In genomic region chr3R:6960777-6961176, dm6 we compare ENCODE assay signal across 3 fruit fly cellular contexts.
TF ChIP-seq lines count a peak whose summit lies in the region.

No protein-coding gene starts in this region.

- TF ChIP-seq CTCF in whole organism, embryonic (GFP tag; optimal IDR thresholded peaks at IDR 0.05; lab: Kevin White, UChicago) = no peak

TF ChIP-seq in whole organism, embryonic, 481 proteins besides CTCF, POLR2A, EP300 and RAD21:
- TF ChIP-seq Hr39 (optimal IDR thresholded peaks at IDR 0.05; lab: Kevin White, UChicago) (peak; percentile 66), Trl (optimal IDR thresholded peaks at IDR 0.05; lab: Kevin White, UChicago) (peak in 1 of 2 experiments; percentile 1), Trl (GFP tag; optimal IDR thresholded peaks at IDR 0.05; lab: Kevin White, UChicago) (no peak), C15 (GFP tag; IDR thresholded peaks at IDR 0.05; lab: Robert Waterston, UW) (no peak), CG3163 (GFP tag; optimal IDR thresholded peaks at IDR 0.05; lab: Kevin White, UChicago) (no peak), crol (GFP tag; IDR thresholded peaks at IDR 0.05; lab: Robert Waterston, UW) (peak; percentile 75), CkIIα-i1 (GFP tag; IDR thresholded peaks at IDR 0.05; lab: Robert Waterston, UW) (no peak), Opbp (GFP tag; IDR thresholded peaks at IDR 0.05; lab: Robert Waterston, UW; ENCODE audit: partially characterized antibody) (0 out of 3 replicates have a peak, but pooled peaks have one; percentile 6), Optix (GFP tag; IDR thresholded peaks at IDR 0.05; lab: Robert Waterston, UW) (0 out of 3 replicates have a peak, but pooled peaks have one; percentile 24), ci (GFP tag; IDR thresholded peaks at IDR 0.05; lab: Robert Waterston, UW) (no peak)

TF ChIP-seq in whole organism, prepupa, 60 proteins besides CTCF, POLR2A, EP300 and RAD21:
- no peak for TF ChIP-seq Hr39 (GFP tag; optimal IDR thresholded peaks at IDR 0.05; lab: Kevin White, UChicago)
- TF ChIP-seq CG6163 (GFP tag; IDR thresholded peaks at IDR 0.05; lab: Robert Waterston, UW) = 0 out of 3 replicates have a peak, but pooled peaks have one; percentile 14
- no peak for TF ChIP-seq acj6 (GFP tag; optimal IDR thresholded peaks at IDR 0.05; lab: Kevin White, UChicago)
- TF ChIP-seq CG8319 (GFP tag; optimal IDR thresholded peaks at IDR 0.05; lab: Kevin White, UChicago) = no peak
- TF ChIP-seq Ets21C (GFP tag; optimal IDR thresholded peaks at IDR 0.05; lab: Kevin White, UChicago) = no peak
- TF ChIP-seq Met (GFP tag; optimal IDR thresholded peaks at IDR 0.05; lab: Kevin White, UChicago) = no peak

TF ChIP-seq in whole organism, wandering third instar larva, 38 proteins besides CTCF, POLR2A, EP300 and RAD21:
- TF ChIP-seq Dfd (GFP tag; optimal IDR thresholded peaks at IDR 0.05; lab: Kevin White, UChicago) = peak; percentile 99
- TF ChIP-seq Rel (GFP tag; optimal IDR thresholded peaks at IDR 0.05; lab: Kevin White, UChicago) = no peak
- peak; percentile 75 for TF ChIP-seq Rel (tag; optimal IDR thresholded peaks at IDR 0.05; lab: Kevin White, UChicago)
- no peak for TF ChIP-seq Dif (GFP tag; optimal IDR thresholded peaks at IDR 0.05; lab: Kevin White, UChicago; ENCODE audit: partially characterized antibody)
- TF ChIP-seq Jra (GFP tag; optimal IDR thresholded peaks at IDR 0.05; lab: Kevin White, UChicago) = no peak
- no peak for TF ChIP-seq Hnf4 (GFP tag; optimal IDR thresholded peaks at IDR 0.05; lab: Kevin White, UChicago)
- no peak for TF ChIP-seq pan (optimal IDR thresholded peaks at IDR 0.05; lab: Kevin White, UChicago)
- no peak for TF ChIP-seq usp (GFP tag; optimal IDR thresholded peaks at IDR 0.05; lab: Kevin White, UChicago)
- TF ChIP-seq dsf (GFP tag; optimal IDR thresholded peaks at IDR 0.05; lab: Kevin White, UChicago; ENCODE audit: borderline replicate concordance) = no peak

Comparison
In these comparisons a context has a peak if more than half of its experiments do, and no peak if none do; other contexts are left out.
1. Of the 7 proteins assayed by ChIP-seq in both whole organism, embryonic and whole organism, prepupa: peak only in whole organism, embryonic: Hr39; only in whole organism, prepupa: none; in both: none; in neither: 6.